Worm (Caenorhabditis elegans): ENCODE measurements around the gene ZK84.1.

- TF ChIP-seq ztf-11 (tag; optimal IDR thresholded peaks at IDR 0.05) (no peak), lin-32 (GFP tag; optimal IDR thresholded peaks at IDR 0.05) (no peak), snpc-4 (tag; optimal IDR thresholded peaks at IDR 0.05) (no peak), tbx-8 (GFP tag; optimal IDR thresholded peaks at IDR 0.05) (no peak)
Observed at ce11 chrII:6022596-6022995, 2.1 kb downstream of the ZK84.1 start.
